Worm (Caenorhabditis elegans) whole organism, L3 larva: Measurements from ENCODE around the gene col-131.

Experiments
- R02D3.7 ChIP-seq: fragments of 150-350 bp; optimal IDR thresholded peaks from 2 replicates; lab custom pipeline; 2014; ENCODE audit warnings: missing biosample characterization, missing genetic modification characterization
- ZK546.5 ChIP-seq: sonication (generic microtip); optimal IDR thresholded peaks from 2 replicates; lab custom pipeline; 2017; ENCODE audit warnings: missing biosample characterization, missing genetic modification characterization
- ama-1 ChIP-seq: fragments of 150-350 bp; optimal IDR thresholded peaks from 2 replicates; lab custom pipeline; 2018
- daf-12 ChIP-seq: fragments of 150-350 bp; optimal IDR thresholded peaks from 2 replicates; lab custom pipeline; 2014; ENCODE audit warnings: missing biosample characterization, missing genetic modification reagents, missing genetic modification characterization
- egl-27 ChIP-seq: sonication (generic microtip); optimal IDR thresholded peaks from 4 replicates; lab custom pipeline; 2017; ENCODE audit warnings: missing biosample characterization, missing genetic modification reagents, missing genetic modification characterization
- fkh-10 ChIP-seq: sonication (generic microtip); optimal IDR thresholded peaks from 2 replicates; lab custom pipeline; 2017; ENCODE audit warnings: missing biosample characterization, missing genetic modification reagents, missing genetic modification characterization
- nhr-11 ChIP-seq: fragments of 150-350 bp; optimal IDR thresholded peaks from 2 replicates; lab custom pipeline; 2014; ENCODE audit warnings: missing biosample characterization, missing genetic modification characterization
- nhr-23 ChIP-seq: fragments of 150-350 bp; optimal IDR thresholded peaks from 2 replicates; lab custom pipeline; 2014; ENCODE audit warnings: missing biosample characterization, missing genetic modification reagents, missing genetic modification characterization
- pha-4 ChIP-seq: fragments of 150-350 bp; optimal IDR thresholded peaks from 2 replicates; lab custom pipeline; 2014; ENCODE audit warnings: missing biosample characterization, missing genetic modification reagents, missing genetic modification characterization
- ztf-4 ChIP-seq: fragments of 150-350 bp; optimal IDR thresholded peaks from 2 replicates; lab custom pipeline; 2014; ENCODE audit warnings: missing biosample characterization, missing genetic modification characterization

ce11 chrIV:13048157-13048556, 18.9 kb downstream of the col-131 start, which contains the start of gene scl-10:
- TF ChIP-seq fkh-10 (GFP tag; lab: Kevin White, UChicago) (no peak), ZK546.5 (tag; lab: Kevin White, UChicago) (no peak), pha-4 (no peak), nhr-23 (tag; lab: Kevin White, UChicago) (no peak), R02D3.7 (tag; lab: Kevin White, UChicago) (no peak), egl-27 (tag; lab: Kevin White, UChicago) (no peak), daf-12 (no peak), nhr-11 (tag; lab: Kevin White, UChicago) (no peak), ztf-4 (tag; lab: Kevin White, UChicago) (no peak), ama-1 (no peak)
